Fruit fly (Drosophila melanogaster): Measurements from ENCODE around the gene knrl.
A peak's percentile ranks its signal among the peaks of the same experiment; 100 is the strongest.

The knrl gene

DNA sequence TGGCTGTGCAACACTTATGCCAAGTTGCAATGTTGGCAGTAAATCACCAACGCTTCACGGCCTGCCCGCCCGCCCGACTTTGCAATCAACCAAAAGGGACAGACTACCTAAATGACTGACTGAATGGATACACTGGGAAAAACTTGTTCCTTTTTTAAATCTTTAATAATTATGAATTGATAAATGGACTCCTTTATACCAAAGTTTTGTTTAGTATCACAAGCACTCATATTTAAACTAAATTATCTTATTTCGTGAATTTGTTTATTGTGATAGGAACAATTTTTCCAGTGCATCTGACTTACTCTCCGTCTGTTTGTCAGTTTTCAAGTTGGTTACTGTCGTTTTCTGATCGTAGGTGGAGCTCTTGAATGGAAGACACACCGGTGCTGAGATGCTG is 19.8 kb downstream of the knrl start (continued):
- TF ChIP-seq CG15514 (GFP tag; optimal IDR thresholded peaks at IDR 0.05) (peak; percentile 7), CG2712 (tag; optimal IDR thresholded peaks at IDR 0.05) (peak; percentile 72), Sox100B (GFP tag; optimal IDR thresholded peaks at IDR 0.05) (peak; percentile 9), CG14710 (tag; optimal IDR thresholded peaks at IDR 0.05) (peak; percentile 47), Hr78 (GFP tag; optimal IDR thresholded peaks at IDR 0.05) (no peak), CG13424 (tag; optimal IDR thresholded peaks at IDR 0.05) (peak; percentile 54), cato (GFP tag; optimal IDR thresholded peaks at IDR 0.05; ENCODE audit: borderline replicate concordance) (no peak), Aef1 (GFP tag; IDR thresholded peaks at IDR 0.05) (no peak; the same call in 2 of the 3 replicates), corto (GFP tag; optimal IDR thresholded peaks at IDR 0.05) (peak; percentile 85)

- no peak for TF ChIP-seq CG10462 (GFP tag; optimal IDR thresholded peaks at IDR 0.05)
- no peak for TF ChIP-seq pnt (GFP tag; optimal IDR thresholded peaks at IDR 0.05)
- no peak for TF ChIP-seq Mad (GFP tag; optimal IDR thresholded peaks at IDR 0.05)
- TF ChIP-seq Scr (GFP tag; IDR thresholded peaks at IDR 0.05; ENCODE audit: partially characterized antibody): no peak
- TF ChIP-seq Oli (tag; optimal IDR thresholded peaks at IDR 0.05): peak; percentile 26
- TF ChIP-seq CG11085 (GFP tag; IDR thresholded peaks at IDR 0.05): no peak
- TF ChIP-seq CG12942 (GFP tag; optimal IDR thresholded peaks at IDR 0.05): no peak
- TF ChIP-seq CG10654 (GFP tag; optimal IDR thresholded peaks at IDR 0.05): no peak
- TF ChIP-seq dimm (GFP tag; IDR thresholded peaks at IDR 0.05): no peak
- no peak for TF ChIP-seq salm (tag; optimal IDR thresholded peaks at IDR 0.05)
- TF ChIP-seq croc (GFP tag; conservative IDR thresholded peaks at IDR 0.05): no peak
- TF ChIP-seq lola (GFP tag; optimal IDR thresholded peaks at IDR 0.05): peak in 1 of 3 experiments; percentile 1
- 0 out of 3 replicates have a peak, but pooled peaks have one; percentile 29 for TF ChIP-seq CG17361 (GFP tag; IDR thresholded peaks at IDR 0.05)
- no peak for TF ChIP-seq CG12299 (tag; optimal IDR thresholded peaks at IDR 0.05)
- TF ChIP-seq yki (optimal IDR thresholded peaks at IDR 0.05): no peak
- peak; percentile 3 for TF ChIP-seq dmrt99B (tag; optimal IDR thresholded peaks at IDR 0.05)
- no peak for TF ChIP-seq CG7987 (GFP tag; optimal IDR thresholded peaks at IDR 0.05)
- TF ChIP-seq row (GFP tag; IDR thresholded peaks at IDR 0.05): 0 out of 3 replicates have a peak, but pooled peaks have one; percentile 19
- peak; percentile 32; the same call in 1 of the 2 replicates for TF ChIP-seq CG31441 (GFP tag; IDR thresholded peaks at IDR 0.05)
- no peak for TF ChIP-seq unc-4 (GFP tag; IDR thresholded peaks at IDR 0.05; ENCODE audit: partially characterized antibody)
- no peak for TF ChIP-seq Eip74EF (GFP tag; optimal IDR thresholded peaks at IDR 0.05)
- no peak for TF ChIP-seq CoRest (tag; optimal IDR thresholded peaks at IDR 0.05)
- peak; percentile 21 for TF ChIP-seq CG18262 (tag; optimal IDR thresholded peaks at IDR 0.05)
- TF ChIP-seq CG11504 (tag; optimal IDR thresholded peaks at IDR 0.05): peak; percentile 37
- no peak for TF ChIP-seq CG4854 (GFP tag; optimal IDR thresholded peaks at IDR 0.05)
- no peak for TF ChIP-seq Abd-B (GFP tag; optimal IDR thresholded peaks at IDR 0.05)
- no peak for TF ChIP-seq Nf-YA (GFP tag; IDR thresholded peaks at IDR 0.05)
- no peak for TF ChIP-seq NC2α (GFP tag; optimal IDR thresholded peaks at IDR 0.05)
- no peak for TF ChIP-seq CG14441 (GFP tag; IDR thresholded peaks at IDR 0.05)
- no peak for TF ChIP-seq Oaz (GFP tag; IDR thresholded peaks at IDR 0.05)
- TF ChIP-seq fru (optimal IDR thresholded peaks at IDR 0.05): no peak
- TF ChIP-seq CG16863 (GFP tag; optimal IDR thresholded peaks at IDR 0.05): no peak
- no peak for TF ChIP-seq psq (GFP tag; optimal IDR thresholded peaks at IDR 0.05)
- no peak for TF ChIP-seq CTCF (GFP tag; optimal IDR thresholded peaks at IDR 0.05)
- TF ChIP-seq CG9727 (GFP tag; optimal IDR thresholded peaks at IDR 0.05): no peak
- TF ChIP-seq phol (tag; optimal IDR thresholded peaks at IDR 0.05): peak; percentile 2
- TF ChIP-seq gem (tag; optimal IDR thresholded peaks at IDR 0.05): peak; percentile 24
- TF ChIP-seq ssp (GFP tag; IDR thresholded peaks at IDR 0.05): no peak
- no peak for TF ChIP-seq z (GFP tag; IDR thresholded peaks at IDR 0.05)
- TF ChIP-seq CG13287 (GFP tag; IDR thresholded peaks at IDR 0.05; ENCODE audit: partially characterized antibody): no peak
- no peak for TF ChIP-seq CG11695 (GFP tag; IDR thresholded peaks at IDR 0.05)
- TF ChIP-seq CG2712 (tag; optimal IDR thresholded peaks at IDR 0.05): peak; percentile 1
These were observed 24.6 kb downstream of the knrl start for dm6 chr3L:20595834-20596233.

Measured in whole organism, embryonic.